Worm (Caenorhabditis elegans) whole organism, L2 larva: Measurements from ENCODE around the gene cnk-1.
A peak's percentile ranks its signal among the peaks of the same experiment; 100 is the strongest.
"Not testable (repeated sequence)": the region's sequence is repeated elsewhere in the genome, so short reads cannot be mapped to it uniquely, and the experiment has no call there.

ENCODE experiments used
- C34F6.9 ChIP-seq: fragments of 150-350 bp; optimal IDR thresholded peaks from 2 replicates; lab custom pipeline; 2014; ENCODE audit warnings: missing biosample characterization, missing genetic modification characterization
- F13H6.1 ChIP-seq: sonication (generic microtip); optimal IDR thresholded peaks from 2 replicates; lab custom pipeline; 2016; ENCODE audit warnings: missing genetic modification characterization, missing compliant biosample characterization
- ZK546.5 ChIP-seq: sonication (generic microtip); optimal IDR thresholded peaks from 2 replicates; lab custom pipeline; 2017; ENCODE audit warnings: missing biosample characterization, missing genetic modification characterization
- alr-1 ChIP-seq: fragments of 150-350 bp; optimal IDR thresholded peaks from 2 replicates; lab custom pipeline; 2014; ENCODE audit warnings: missing biosample characterization, missing genetic modification characterization
- aly-2 ChIP-seq: fragments of 150-350 bp; optimal IDR thresholded peaks from 2 replicates; lab custom pipeline; 2014; ENCODE audit warnings: missing biosample characterization, missing genetic modification characterization
- ama-1 ChIP-seq: fragments of 150-350 bp; optimal IDR thresholded peaks from 2 replicates; lab custom pipeline; 2018; ENCODE audit warnings: inconsistent platforms
- blmp-1 ChIP-seq: sonication (generic microtip); optimal IDR thresholded peaks from 2 replicates; lab custom pipeline; 2017; ENCODE audit warnings: missing genetic modification characterization, mild to moderate bottlenecking, missing compliant biosample characterization, antibody characterized with exemption, moderate library complexity; ENCODE audit not compliant: insufficient read depth
- ceh-16 ChIP-seq: fragments of 150-350 bp; optimal IDR thresholded peaks from 2 replicates; lab custom pipeline; 2014; ENCODE audit warnings: missing biosample characterization, missing genetic modification characterization
- ceh-82 ChIP-seq: fragments of 150-350 bp; optimal IDR thresholded peaks from 2 replicates; lab custom pipeline; 2014; ENCODE audit warnings: missing biosample characterization, missing genetic modification characterization
- crh-2 ChIP-seq: sonication (generic microtip); optimal IDR thresholded peaks from 2 replicates; lab custom pipeline; 2017; ENCODE audit warnings: missing biosample characterization, missing genetic modification characterization
- dmd-4 ChIP-seq: sonication (generic microtip); optimal IDR thresholded peaks from 2 replicates; lab custom pipeline; 2017; ENCODE audit warnings: missing biosample characterization, missing genetic modification characterization
- egl-27 ChIP-seq: sonication (generic microtip); optimal IDR thresholded peaks from 3 replicates; lab custom pipeline; 2017; ENCODE audit warnings: missing biosample characterization, missing genetic modification reagents, missing genetic modification characterization
- elt-1 ChIP-seq: fragments of 150-350 bp; optimal IDR thresholded peaks from 2 replicates; lab custom pipeline; 2014; ENCODE audit warnings: missing biosample characterization, missing genetic modification characterization
- elt-3 ChIP-seq: sonication (generic microtip); optimal IDR thresholded peaks from 2 replicates; lab custom pipeline; 2017; ENCODE audit warnings: missing biosample characterization, missing genetic modification characterization
- gmeb-1 ChIP-seq: fragments of 150-350 bp; optimal IDR thresholded peaks from 2 replicates; lab custom pipeline; 2014; ENCODE audit warnings: missing biosample characterization, missing genetic modification characterization
- lin-11 ChIP-seq: fragments of 150-350 bp; sonication (generic microtip); optimal IDR thresholded peaks from 2 replicates; lab custom pipeline; 2014; ENCODE audit warnings: missing biosample characterization, missing genetic modification characterization, inconsistent platforms, mixed read lengths
- lin-13 ChIP-seq: fragments of 150-350 bp; optimal IDR thresholded peaks from 2 replicates; lab custom pipeline; 2014; ENCODE audit warnings: missing biosample characterization, missing genetic modification reagents, missing genetic modification characterization
- lin-39 ChIP-seq: fragments of 150-350 bp; optimal IDR thresholded peaks from 2 replicates; lab custom pipeline; 2014; ENCODE audit warnings: missing biosample characterization, missing genetic modification reagents, missing genetic modification characterization
- lsy-2 ChIP-seq, 2 experiments: fragments of 150-350 bp in 1 of 2; sonication (generic microtip) in 1 of 2; optimal IDR thresholded peaks; 2 replicates each; lab custom pipeline; 2014 to 2017; ENCODE audit warnings: missing biosample characterization in 2 of 2, missing genetic modification characterization in 2 of 2
- mab-5 ChIP-seq: fragments of 150-350 bp; optimal IDR thresholded peaks from 2 replicates; lab custom pipeline; 2014; ENCODE audit warnings: missing biosample characterization, missing genetic modification characterization
- mbf-1 ChIP-seq: sonication (generic microtip); optimal IDR thresholded peaks from 2 replicates; lab custom pipeline; 2017; ENCODE audit warnings: missing biosample characterization, missing genetic modification characterization
- mdl-1 ChIP-seq, 2 experiments: fragments of 150-350 bp in 1 of 2; sonication (generic microtip) in 1 of 2; optimal IDR thresholded peaks; 2 replicates each; lab custom pipeline; 2017; ENCODE audit warnings: missing biosample characterization in 2 of 2, missing genetic modification characterization in 2 of 2
- nhr-10 ChIP-seq: sonication (generic microtip); optimal IDR thresholded peaks from 2 replicates; lab custom pipeline; 2017; ENCODE audit warnings: missing biosample characterization, missing genetic modification characterization
- nhr-11 ChIP-seq: fragments of 150-350 bp; optimal IDR thresholded peaks from 2 replicates; lab custom pipeline; 2014; ENCODE audit warnings: missing biosample characterization, missing genetic modification characterization
- nhr-12 ChIP-seq: fragments of 150-350 bp; optimal IDR thresholded peaks from 2 replicates; lab custom pipeline; 2014; ENCODE audit warnings: missing biosample characterization, missing genetic modification characterization
- nhr-129 ChIP-seq: fragments of 150-350 bp; optimal IDR thresholded peaks from 2 replicates; lab custom pipeline; 2014; ENCODE audit warnings: missing biosample characterization, missing genetic modification characterization
- nhr-21 ChIP-seq: fragments of 150-350 bp; optimal IDR thresholded peaks from 2 replicates; lab custom pipeline; 2014; ENCODE audit warnings: missing biosample characterization, missing genetic modification characterization
- nhr-23 ChIP-seq: fragments of 150-350 bp; optimal IDR thresholded peaks from 2 replicates; lab custom pipeline; 2014; ENCODE audit warnings: missing biosample characterization, missing genetic modification reagents, missing genetic modification characterization
- nhr-237 ChIP-seq: fragments of 150-350 bp; optimal IDR thresholded peaks from 2 replicates; lab custom pipeline; 2014; ENCODE audit warnings: missing biosample characterization, missing genetic modification characterization
- nhr-25 ChIP-seq: fragments of 150-350 bp; sonication (generic microtip); optimal IDR thresholded peaks from 3 replicates; lab custom pipeline; 2014; ENCODE audit warnings: missing biosample characterization, missing genetic modification characterization
- nhr-6 ChIP-seq: fragments of 150-350 bp; optimal IDR thresholded peaks from 2 replicates; lab custom pipeline; 2014; ENCODE audit warnings: missing biosample characterization, missing genetic modification characterization
- nhr-77 ChIP-seq: fragments of 150-350 bp; optimal IDR thresholded peaks from 2 replicates; lab custom pipeline; 2014; ENCODE audit warnings: missing biosample characterization, missing genetic modification characterization
- peb-1 ChIP-seq: fragments of 150-350 bp; optimal IDR thresholded peaks from 2 replicates; lab custom pipeline; 2014; ENCODE audit warnings: missing biosample characterization, missing genetic modification characterization
- sem-4 ChIP-seq: fragments of 150-350 bp; optimal IDR thresholded peaks from 2 replicates; lab custom pipeline; 2014; ENCODE audit warnings: missing biosample characterization, missing genetic modification reagents, missing genetic modification characterization
- skn-1 ChIP-seq: sonication (generic microtip); optimal IDR thresholded peaks from 2 replicates; lab custom pipeline; 2017; ENCODE audit warnings: missing biosample characterization, missing genetic modification characterization
- sma-3 ChIP-seq: sonication (generic microtip); optimal IDR thresholded peaks from 2 replicates; lab custom pipeline; 2016; ENCODE audit warnings: missing genetic modification reagents, missing genetic modification characterization, missing compliant biosample characterization
- sma-9 ChIP-seq, 2 experiments: fragments of 150-350 bp in 1 of 2; sonication (generic microtip) in 1 of 2; optimal IDR thresholded peaks; 2 replicates each; lab custom pipeline; 2014 to 2016; ENCODE audit warnings: missing genetic modification characterization in 2 of 2, mild to moderate bottlenecking in 1 of 2, missing biosample characterization in 1 of 2, missing compliant biosample characterization in 1 of 2, missing genetic modification reagents in 1 of 2, moderate library complexity in 1 of 2
- snpc-4 ChIP-seq: fragments of 150-350 bp; optimal IDR thresholded peaks from 2 replicates; lab custom pipeline; 2014; ENCODE audit warnings: missing biosample characterization, missing genetic modification characterization
- unc-39 ChIP-seq: fragments of 150-350 bp; optimal IDR thresholded peaks from 2 replicates; lab custom pipeline; 2014; ENCODE audit warnings: missing biosample characterization, missing genetic modification characterization
- unc-55 ChIP-seq: fragments of 150-350 bp; sonication (generic microtip); optimal IDR thresholded peaks from 3 replicates; lab custom pipeline; 2014; ENCODE audit warnings: missing biosample characterization, missing genetic modification reagents, missing genetic modification characterization
- unc-62 ChIP-seq: fragments of 150-350 bp; optimal IDR thresholded peaks from 2 replicates; lab custom pipeline; 2014; ENCODE audit warnings: missing biosample characterization, missing genetic modification reagents, missing genetic modification characterization
- zag-1 ChIP-seq: fragments of 150-350 bp; optimal IDR thresholded peaks from 2 replicates; lab custom pipeline; 2014; ENCODE audit warnings: missing biosample characterization, missing genetic modification characterization
- ztf-11 ChIP-seq: sonication (generic microtip); optimal IDR thresholded peaks from 2 replicates; lab custom pipeline; 2017; ENCODE audit warnings: missing biosample characterization, missing genetic modification characterization
- ztf-4 ChIP-seq: fragments of 150-350 bp; optimal IDR thresholded peaks from 2 replicates; lab custom pipeline; 2014; ENCODE audit warnings: missing biosample characterization, missing genetic modification characterization

Gene cnk-1

DNA sequence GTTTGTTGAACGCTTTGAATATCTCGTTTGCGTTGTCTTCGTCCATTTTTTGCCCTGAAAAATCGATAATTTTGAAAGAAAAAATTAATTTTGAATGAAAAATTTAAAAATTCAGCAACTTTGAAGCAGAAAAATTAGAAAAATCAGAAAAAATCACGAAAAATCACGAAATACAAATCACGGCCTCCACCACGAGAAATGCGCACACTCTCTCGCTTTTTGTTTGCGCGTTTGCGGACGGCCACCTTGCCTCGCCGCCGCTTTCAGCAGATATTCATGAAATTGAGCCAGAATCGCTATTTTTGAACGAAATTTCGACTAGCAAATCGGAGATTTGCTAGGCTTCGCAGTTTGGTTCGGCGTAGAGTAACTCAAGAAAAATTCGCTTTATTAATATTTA lies 4.2 kb upstream of the cnk-1 start, which contains the start of gene inpp-4B:
Gene inpp-4B, minus strand, starts transcription at position 54 of the 400 bp plus-strand sequence.
- not testable (repeated sequence) for TF ChIP-seq lsy-2 (tag; optimal IDR thresholded peaks at IDR 0.05; lab: Kevin White, UChicago); nhr-12 (tag; lab: Kevin White, UChicago); alr-1 (tag; lab: Kevin White, UChicago)
- TF ChIP-seq, all 48 proteins: peak for 0; not testable (repeated sequence) for 48

DNA sequence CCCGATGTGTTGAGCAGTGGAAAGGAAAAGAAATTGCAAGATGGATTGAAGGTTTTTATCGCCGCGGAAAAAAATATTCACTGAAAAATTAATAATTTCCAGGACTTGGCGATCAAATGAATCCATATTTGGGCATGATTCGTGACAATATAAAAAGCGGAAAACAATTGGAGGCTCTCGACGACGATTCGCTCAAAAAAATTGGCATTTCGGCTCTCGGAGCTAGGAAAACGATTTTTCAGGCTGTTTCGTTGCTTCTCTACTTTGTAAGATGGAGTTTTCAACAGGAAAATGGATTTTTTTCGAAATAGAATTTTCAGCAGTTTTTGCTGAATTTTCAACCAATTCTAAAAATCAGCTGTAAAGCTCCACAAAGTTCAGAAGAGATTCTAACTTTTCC lies 750 bp downstream of the cnk-1 start:
- no peak for TF ChIP-seq mbf-1 (tag; lab: Kevin White, UChicago)
- no peak for TF ChIP-seq skn-1 (tag; lab: Kevin White, UChicago)
- TF ChIP-seq mdl-1 (tag; optimal IDR thresholded peaks at IDR 0.05; lab: Kevin White, UChicago): no peak
- no peak for TF ChIP-seq peb-1
- no peak for TF ChIP-seq aly-2
- no peak for TF ChIP-seq sma-9 (GFP tag; optimal IDR thresholded peaks at IDR 0.05; lab: Kevin White, UChicago)
- TF ChIP-seq sma-9 (tag; optimal IDR thresholded peaks at IDR 0.05; lab: Kevin White, UChicago): no peak
- no peak for TF ChIP-seq crh-2 (tag; lab: Kevin White, UChicago)
- no peak for TF ChIP-seq nhr-11 (tag; lab: Kevin White, UChicago)
- TF ChIP-seq zag-1 (tag; lab: Kevin White, UChicago): no peak
- no peak for TF ChIP-seq elt-3 (tag; lab: Kevin White, UChicago)
- TF ChIP-seq unc-55 (GFP tag; lab: Kevin White, UChicago): no peak
- TF ChIP-seq ztf-11 (tag; lab: Kevin White, UChicago): no peak
- no peak for TF ChIP-seq nhr-237 (tag; lab: Kevin White, UChicago)
- TF ChIP-seq gmeb-1 (tag; lab: Kevin White, UChicago): no peak
- no peak for TF ChIP-seq nhr-77 (tag; lab: Kevin White, UChicago)
- no peak for TF ChIP-seq ceh-82
- no peak for TF ChIP-seq ZK546.5
- no peak for TF ChIP-seq F13H6.1 (tag; lab: Kevin White, UChicago)
- TF ChIP-seq lin-13 (GFP tag; lab: Kevin White, UChicago): no peak
- TF ChIP-seq, all 48 proteins: peak for 0

DNA sequence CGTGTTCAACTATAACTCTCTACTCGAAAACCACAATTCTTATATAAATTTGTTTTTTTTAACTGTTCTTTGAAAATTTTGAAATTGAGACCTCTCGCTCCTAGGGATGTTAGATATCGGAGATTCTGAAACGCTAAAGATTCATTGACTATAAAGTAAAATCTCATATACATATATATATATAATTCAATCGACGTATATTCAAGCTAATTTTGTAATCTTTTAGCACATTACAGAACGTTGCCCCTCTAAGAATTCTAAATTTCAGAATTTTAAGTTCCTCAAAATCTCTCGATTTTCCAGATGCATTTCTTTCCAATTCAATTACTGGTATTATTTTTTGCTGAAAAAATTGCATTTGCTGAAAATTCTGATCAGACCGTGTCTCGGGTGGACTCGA lies 7.8 kb downstream of the cnk-1 start, which contains the start of gene pad-2:
Gene pad-2, plus strand, starts transcription at position 301 of the 400 bp plus-strand sequence.
- TF ChIP-seq ZK546.5 (no peak), nhr-12 (tag; lab: Kevin White, UChicago) (no peak), gmeb-1 (tag; lab: Kevin White, UChicago) (no peak), unc-62 (GFP tag; lab: Kevin White, UChicago) (no peak), blmp-1 (tag; lab: Kevin White, UChicago) (no peak), mbf-1 (tag; lab: Kevin White, UChicago) (no peak), elt-1 (tag; lab: Kevin White, UChicago) (no peak), dmd-4 (tag; lab: Kevin White, UChicago) (no peak), ceh-82 (no peak)

DNA sequence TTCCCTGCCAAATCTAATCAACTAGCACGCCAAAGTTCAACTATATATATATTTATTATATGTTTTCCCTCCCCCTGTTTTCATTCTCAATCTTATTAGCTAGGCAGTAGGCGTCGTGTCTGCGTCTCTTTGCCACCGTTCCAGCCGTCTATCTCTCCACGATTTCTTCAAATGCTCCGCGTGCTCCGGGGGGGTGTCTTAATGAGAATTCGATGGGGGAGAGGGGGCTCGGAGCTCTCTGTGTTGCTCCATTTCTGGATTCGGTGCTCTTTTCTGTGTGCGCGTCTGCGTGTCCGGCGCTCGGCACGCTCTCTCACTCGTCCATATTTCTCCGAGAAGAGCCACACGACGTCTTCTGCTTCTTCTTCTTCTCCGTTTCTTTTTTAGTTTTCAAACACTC lies 13.2 kb downstream of the cnk-1 start:
- peak; percentile 77 for TF ChIP-seq C34F6.9 (tag; lab: Kevin White, UChicago)
- TF ChIP-seq nhr-6 (tag; lab: Kevin White, UChicago): peak; percentile 33
- TF ChIP-seq sma-3 (GFP tag; lab: Kevin White, UChicago): no peak
- TF ChIP-seq nhr-129: peak; percentile 17
- TF ChIP-seq aly-2: no peak
- TF ChIP-seq unc-39 (tag; lab: Kevin White, UChicago): no peak
- no peak for TF ChIP-seq nhr-12 (tag; lab: Kevin White, UChicago)
- TF ChIP-seq ama-1 (lab: Kevin White, UChicago): no peak
- peak; percentile 72 for TF ChIP-seq egl-27 (tag; lab: Kevin White, UChicago)
- peak; percentile 66 for TF ChIP-seq mab-5
- peak; percentile 90 for TF ChIP-seq zag-1 (tag; lab: Kevin White, UChicago)
- no peak for TF ChIP-seq gmeb-1 (tag; lab: Kevin White, UChicago)
- peak; percentile 75 for TF ChIP-seq unc-55 (GFP tag; lab: Kevin White, UChicago)
- TF ChIP-seq nhr-11 (tag; lab: Kevin White, UChicago): no peak
- no peak for TF ChIP-seq nhr-10 (tag; lab: Kevin White, UChicago)
- peak; percentile 56 for TF ChIP-seq sem-4 (tag; lab: Kevin White, UChicago)
- TF ChIP-seq alr-1 (tag; lab: Kevin White, UChicago): no peak
- no peak for TF ChIP-seq snpc-4 (tag; lab: Kevin White, UChicago)
- no peak for TF ChIP-seq unc-62 (GFP tag; lab: Kevin White, UChicago)
- TF ChIP-seq skn-1 (tag; lab: Kevin White, UChicago): no peak
- TF ChIP-seq nhr-23: no peak
- TF ChIP-seq ZK546.5: no peak
- TF ChIP-seq lsy-2 (tag; optimal IDR thresholded peaks at IDR 0.05; lab: Kevin White, UChicago): peak in 1 of 2 experiments; percentile 71
- peak; percentile 22 for TF ChIP-seq ceh-82
- TF ChIP-seq dmd-4 (tag; lab: Kevin White, UChicago): no peak
- peak; percentile 65 for TF ChIP-seq lin-11 (tag; lab: Kevin White, UChicago)
- TF ChIP-seq nhr-237 (tag; lab: Kevin White, UChicago): no peak
- peak; percentile 48 for TF ChIP-seq sma-9 (GFP tag; optimal IDR thresholded peaks at IDR 0.05; lab: Kevin White, UChicago)
- no peak for TF ChIP-seq sma-9 (tag; optimal IDR thresholded peaks at IDR 0.05; lab: Kevin White, UChicago)
- no peak for TF ChIP-seq nhr-25
- no peak for TF ChIP-seq peb-1
- TF ChIP-seq nhr-21: no peak
- peak; percentile 69 for TF ChIP-seq F13H6.1 (tag; lab: Kevin White, UChicago)
- TF ChIP-seq nhr-77 (tag; lab: Kevin White, UChicago): no peak
- peak; percentile 73 for TF ChIP-seq lin-13 (GFP tag; lab: Kevin White, UChicago)
- TF ChIP-seq ztf-4: peak; percentile 15
- TF ChIP-seq lin-39 (tag; lab: Kevin White, UChicago): no peak
- no peak for TF ChIP-seq ceh-16 (tag; lab: Kevin White, UChicago)
